Worm (Caenorhabditis elegans): Measurements from ENCODE around the gene ZC487.2.

- TF ChIP-seq snpc-4 (tag; optimal IDR thresholded peaks at IDR 0.05): no peak
- no peak for TF ChIP-seq mdl-1 (tag; optimal IDR thresholded peaks at IDR 0.05)
- TF ChIP-seq elt-1 (tag; optimal IDR thresholded peaks at IDR 0.05): no peak
- TF ChIP-seq ceh-9 (tag; optimal IDR thresholded peaks at IDR 0.05): no peak
- no peak for TF ChIP-seq daf-12 (tag; optimal IDR thresholded peaks at IDR 0.05)
- TF ChIP-seq nhr-12 (tag; optimal IDR thresholded peaks at IDR 0.05): no peak
- no peak for TF ChIP-seq unc-39 (tag; optimal IDR thresholded peaks at IDR 0.05)
- TF ChIP-seq nhr-11 (tag; optimal IDR thresholded peaks at IDR 0.05): no peak
- no peak for TF ChIP-seq aly-2 (tag; optimal IDR thresholded peaks at IDR 0.05)
- no peak for TF ChIP-seq zag-1 (tag; optimal IDR thresholded peaks at IDR 0.05)
Observed at ce11 chrV:6697552-6697951, 24.7 kb downstream of the ZC487.2 start, which contains the start of gene W02F12.2.
